Worm (Caenorhabditis elegans): ENCODE data around the gene nlp-101.

The nlp-101 gene

DNA sequence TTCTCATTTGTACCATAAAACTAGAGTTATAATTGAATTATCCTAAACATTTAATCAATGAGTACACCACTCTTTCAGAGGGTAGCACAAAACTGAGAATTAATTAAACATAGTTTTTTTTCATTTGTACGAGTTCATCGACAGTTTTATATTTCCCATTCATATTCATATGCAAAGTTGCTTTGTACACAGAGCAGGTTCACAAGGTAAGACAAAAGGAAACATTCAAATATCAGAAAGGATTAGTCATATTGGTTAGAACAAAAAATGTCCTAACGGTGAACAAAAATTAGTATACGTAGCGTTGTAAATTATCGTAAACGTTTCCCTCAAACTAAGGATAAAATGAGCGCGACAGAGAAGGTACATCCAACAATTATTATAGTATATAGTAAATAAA lies 42.6 kb downstream of the nlp-101 start:
- no peak for TF ChIP-seq elt-1 (tag; optimal IDR thresholded peaks at IDR 0.05)
- no peak for TF ChIP-seq nhr-67 (tag; optimal IDR thresholded peaks at IDR 0.05)
- TF ChIP-seq ztf-11 (tag; optimal IDR thresholded peaks at IDR 0.05): no peak
- no peak for TF ChIP-seq daf-12 (tag; optimal IDR thresholded peaks at IDR 0.05)
- TF ChIP-seq tbx-2 (tag; optimal IDR thresholded peaks at IDR 0.05): no peak
- TF ChIP-seq aly-2 (tag; optimal IDR thresholded peaks at IDR 0.05): no peak
- no peak for TF ChIP-seq nfya-1 (tag; optimal IDR thresholded peaks at IDR 0.05; ENCODE audit: insufficient read depth)
- no peak for TF ChIP-seq elt-2 (tag; optimal IDR thresholded peaks at IDR 0.05)
- TF ChIP-seq ceh-28 (tag; optimal IDR thresholded peaks at IDR 0.05): no peak
- no peak for TF ChIP-seq fkh-2 (tag; optimal IDR thresholded peaks at IDR 0.05)
- TF ChIP-seq nhr-23 (tag; optimal IDR thresholded peaks at IDR 0.05): no peak
- no peak for TF ChIP-seq jun-1 (tag; optimal IDR thresholded peaks at IDR 0.05)
- TF ChIP-seq nhr-11 (tag; optimal IDR thresholded peaks at IDR 0.05): no peak
- TF ChIP-seq ceh-9 (tag; optimal IDR thresholded peaks at IDR 0.05): no peak
- TF ChIP-seq eor-1 (tag; optimal IDR thresholded peaks at IDR 0.05): no peak
- no peak for TF ChIP-seq ztf-4 (tag; optimal IDR thresholded peaks at IDR 0.05)
- TF ChIP-seq sea-2 (GFP tag; optimal IDR thresholded peaks at IDR 0.05): no peak
- no peak for TF ChIP-seq lsy-12 (tag; optimal IDR thresholded peaks at IDR 0.05)

DNA sequence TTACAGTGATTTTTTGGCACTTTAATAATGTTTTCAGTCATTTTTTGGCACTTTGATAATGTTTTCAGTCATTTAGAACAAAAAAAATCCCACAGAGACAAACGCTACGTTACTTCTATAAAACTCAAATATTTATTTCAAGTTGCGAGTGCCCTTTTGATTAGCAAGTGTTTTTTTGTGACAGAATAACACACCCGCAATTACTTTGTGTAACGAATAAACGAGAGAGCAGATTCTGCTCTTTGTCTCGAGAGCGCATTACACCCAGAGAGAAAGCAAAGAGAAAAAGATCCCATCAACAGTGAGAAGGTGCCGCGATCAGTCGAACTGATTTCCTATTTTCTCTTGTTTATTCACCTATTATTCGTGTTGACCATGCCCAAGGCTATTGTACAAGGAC lies 45.3 kb downstream of the nlp-101 start, which contains the start of gene pcyt-2.2:
pcyt-2.2 (plus strand) TSS at position 301 of the 400 bp plus-strand sequence.
- no peak for TF ChIP-seq lsy-12 (tag; optimal IDR thresholded peaks at IDR 0.05)

DNA sequence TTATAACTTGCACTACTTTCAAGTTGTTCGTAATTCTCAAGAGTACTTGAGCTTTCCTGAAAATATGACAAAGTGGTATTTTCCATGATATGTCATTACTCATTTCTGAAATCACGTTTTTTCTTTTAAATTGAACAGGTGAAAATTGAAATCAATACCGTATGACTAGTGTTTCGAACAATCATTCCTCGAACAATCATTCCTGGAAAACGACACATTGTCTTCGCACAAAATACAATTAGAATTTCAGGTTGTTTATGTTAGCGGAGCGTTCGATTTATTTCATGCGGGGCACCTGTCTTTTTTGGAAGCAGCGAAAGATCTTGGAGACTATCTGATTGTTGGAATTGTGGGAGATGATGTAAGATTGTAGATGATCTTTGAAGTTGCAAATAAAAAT lies 47.5 kb downstream of the nlp-101 start:
- TF ChIP-seq fkh-2 (tag; optimal IDR thresholded peaks at IDR 0.05) (no peak), ceh-82 (tag; optimal IDR thresholded peaks at IDR 0.05) (no peak), nhr-25 (tag; optimal IDR thresholded peaks at IDR 0.05) (no peak), nhr-67 (tag; optimal IDR thresholded peaks at IDR 0.05) (no peak), sea-2 (GFP tag; optimal IDR thresholded peaks at IDR 0.05) (no peak), pha-4 (tag; optimal IDR thresholded peaks at IDR 0.05) (no peak), ceh-16 (tag; optimal IDR thresholded peaks at IDR 0.05) (no peak), hmg-11 (tag; optimal IDR thresholded peaks at IDR 0.05) (no peak), mml-1 (tag; optimal IDR thresholded peaks at IDR 0.05) (no peak), mdl-1 (tag; optimal IDR thresholded peaks at IDR 0.05) (no peak), nhr-77 (tag; optimal IDR thresholded peaks at IDR 0.05) (no peak), aly-2 (tag; optimal IDR thresholded peaks at IDR 0.05) (no peak), unc-62 (GFP tag; optimal IDR thresholded peaks at IDR 0.05) (no peak), tbx-2 (tag; optimal IDR thresholded peaks at IDR 0.05) (no peak), nhr-237 (tag; optimal IDR thresholded peaks at IDR 0.05) (no peak)

DNA sequence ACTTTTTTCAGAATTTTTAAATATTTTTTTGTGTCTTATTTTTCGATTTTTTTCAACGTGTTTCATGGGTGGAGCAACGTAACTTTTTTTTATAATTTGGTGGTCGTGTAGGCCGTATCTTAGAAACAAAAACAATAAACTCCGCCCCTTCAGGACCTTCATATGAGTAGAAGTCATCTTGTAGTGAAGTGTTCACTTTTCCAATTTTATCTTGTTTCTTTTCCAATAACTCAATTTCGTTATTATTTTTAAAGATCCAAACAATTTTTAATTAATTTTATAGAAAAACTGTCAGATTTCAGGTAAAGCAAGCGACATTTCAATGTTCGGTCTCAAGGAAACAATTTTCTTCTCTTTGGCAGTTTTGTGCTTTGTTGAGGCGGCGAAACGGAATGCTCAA lies 50.2 kb downstream of the nlp-101 start, which contains the start of gene C39D10.2:
C39D10.2 (plus strand) TSS at position 301 of the 400 bp plus-strand sequence.
- TF ChIP-seq pha-4 (tag; optimal IDR thresholded peaks at IDR 0.05): no peak
- TF ChIP-seq elt-3 (tag; optimal IDR thresholded peaks at IDR 0.05): no peak
- TF ChIP-seq tbx-2 (tag; optimal IDR thresholded peaks at IDR 0.05): no peak
- no peak for TF ChIP-seq daf-12 (tag; optimal IDR thresholded peaks at IDR 0.05)
- TF ChIP-seq lin-39 (tag; optimal IDR thresholded peaks at IDR 0.05): no peak
- TF ChIP-seq lsy-12 (tag; optimal IDR thresholded peaks at IDR 0.05): no peak
- TF ChIP-seq lin-15B (tag; optimal IDR thresholded peaks at IDR 0.05): no peak
- TF ChIP-seq aly-2 (tag; optimal IDR thresholded peaks at IDR 0.05): no peak
- TF ChIP-seq R02D3.7 (tag; optimal IDR thresholded peaks at IDR 0.05): no peak
- no peak for TF ChIP-seq nhr-28 (tag; optimal IDR thresholded peaks at IDR 0.05)
- no peak for TF ChIP-seq ZK546.5 (tag; optimal IDR thresholded peaks at IDR 0.05)
- no peak for TF ChIP-seq ceh-82 (tag; optimal IDR thresholded peaks at IDR 0.05)
- no peak for TF ChIP-seq fos-1 (tag; optimal IDR thresholded peaks at IDR 0.05)
- TF ChIP-seq unc-62 (GFP tag; optimal IDR thresholded peaks at IDR 0.05): no peak
- TF ChIP-seq egl-27 (tag; optimal IDR thresholded peaks at IDR 0.05): no peak
